Worm (Caenorhabditis elegans): Measurements from ENCODE around the gene sftb-6.

DNA sequence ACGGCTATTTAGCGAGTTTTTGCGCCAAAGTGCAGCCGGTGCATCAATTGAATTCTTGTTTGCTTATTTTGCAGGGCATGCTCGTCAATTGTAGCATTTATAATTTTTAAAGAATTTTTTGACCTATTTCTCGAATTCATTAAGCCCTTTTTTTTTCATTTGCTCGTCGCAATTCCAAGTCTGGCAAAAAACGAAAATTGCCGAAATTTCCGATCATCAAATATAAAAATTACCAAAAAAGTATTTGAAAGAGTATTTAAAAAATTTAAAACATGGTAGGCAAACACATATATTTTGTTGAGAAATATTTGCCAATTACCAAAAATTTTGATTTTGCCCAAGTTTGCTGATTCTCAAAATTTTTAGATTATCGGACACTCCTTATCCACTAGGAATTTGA lies 14.1 kb upstream of the sftb-6 start, which contains the start of gene C50D2.6:
- TF ChIP-seq ama-1 (optimal IDR thresholded peaks at IDR 0.05), result no peak
- no peak for TF ChIP-seq ama-1 (GFP tag; optimal IDR thresholded peaks at IDR 0.05)
- no peak for TF ChIP-seq nfya-1 (tag; optimal IDR thresholded peaks at IDR 0.05; ENCODE audit: borderline replicate concordance, insufficient read depth)
- TF ChIP-seq mcd-1 (GFP tag; IDR thresholded peaks at IDR 0.05), result no peak
- no peak for TF ChIP-seq unc-130 (GFP tag; optimal IDR thresholded peaks at IDR 0.05)
- no peak for TF ChIP-seq egrh-3 (GFP tag; IDR thresholded peaks at IDR 0.05)
- no peak for TF ChIP-seq C06A6.2 (GFP tag; conservative IDR thresholded peaks at IDR 0.05)
- no peak for TF ChIP-seq C17E4.6 (GFP tag; IDR thresholded peaks at IDR 0.05)
- TF ChIP-seq let-526 (GFP tag; IDR thresholded peaks at IDR 0.05), result no peak
- TF ChIP-seq dpl-1 (GFP tag; optimal IDR thresholded peaks at IDR 0.05), result no peak

Measured in whole organism, young adult.